In the genomic region with DNA sequence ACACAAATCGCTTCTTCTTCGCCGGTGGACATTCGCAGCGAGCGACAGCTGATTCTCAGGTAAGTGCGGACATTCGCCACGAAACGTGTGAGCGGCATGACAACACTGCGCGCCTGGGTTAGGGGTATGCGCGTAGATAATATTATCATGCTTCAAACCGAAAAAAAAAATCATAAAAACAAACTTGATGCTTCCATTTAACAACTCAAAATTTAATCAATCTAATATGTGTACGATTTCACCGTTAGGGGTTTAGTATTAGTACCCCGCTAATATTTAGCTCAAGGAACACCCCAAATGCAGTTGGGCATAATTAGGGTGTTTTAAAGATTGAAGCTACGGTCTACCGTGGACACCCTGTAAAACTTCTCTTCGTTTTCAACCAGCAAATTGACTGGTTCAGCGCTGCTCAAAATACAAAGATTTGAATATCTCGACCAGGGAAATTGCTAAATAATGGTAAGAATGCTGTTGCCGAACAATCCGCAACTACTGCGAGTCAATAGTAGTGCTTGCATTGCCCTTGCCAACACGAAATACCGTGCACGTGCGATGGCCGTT, we compare ENCODE assay signal across 5 fruit fly cellular contexts.
A peak's percentile ranks its signal among the peaks of the same experiment; 100 is the strongest.
TF ChIP-seq lines count a peak whose summit lies in the region.

Gene CG17271 (minus strand): TSS at position 34 of the 561 bp plus-strand sequence.
Gene RpS20 (plus strand): TSS at position 367 of the 561 bp plus-strand sequence.

TF ChIP-seq in whole organism, adult, 20 proteins besides CTCF, POLR2A, EP300 and RAD21 (continued from another document):
- TF ChIP-seq tj (GFP tag; optimal IDR thresholded peaks at IDR 0.05; lab: Kevin White, UChicago), result peak; percentile 75
- TF ChIP-seq CG12768 (GFP tag; optimal IDR thresholded peaks at IDR 0.05; lab: Kevin White, UChicago), result peak; percentile 89
- TF ChIP-seq Mnt (GFP tag; optimal IDR thresholded peaks at IDR 0.05; lab: Kevin White, UChicago), result peak; percentile 95
- TF ChIP-seq Crg-1 (GFP tag; optimal IDR thresholded peaks at IDR 0.05; lab: Kevin White, UChicago), result peak; percentile 79

TF ChIP-seq in whole organism, embryonic, 481 proteins besides CTCF, POLR2A, EP300 and RAD21 (continued from another document and continues in another):
- TF ChIP-seq CG14860 (GFP tag; IDR thresholded peaks at IDR 0.05; lab: Robert Waterston, UW; ENCODE audit: partially characterized antibody), result no peak
- TF ChIP-seq sens (GFP tag; lab: Kevin White, UChicago), result peak; percentile 99
- TF ChIP-seq gcm (GFP tag; optimal IDR thresholded peaks at IDR 0.05; lab: Kevin White, UChicago), result peak; percentile 87
- TF ChIP-seq gfzf (GFP tag; optimal IDR thresholded peaks at IDR 0.05; lab: Kevin White, UChicago), result peak; percentile 93
- peak; percentile 89 for TF ChIP-seq CG34422 (GFP tag; IDR thresholded peaks at IDR 0.05; lab: Robert Waterston, UW)
- TF ChIP-seq stwl (tag; optimal IDR thresholded peaks at IDR 0.05; lab: Kevin White, UChicago), result peak; percentile 68
- peak; percentile 76 for TF ChIP-seq BtbVII (GFP tag; optimal IDR thresholded peaks at IDR 0.05; lab: Kevin White, UChicago)
- peak; percentile 91 for TF ChIP-seq pb (GFP tag; optimal IDR thresholded peaks at IDR 0.05; lab: Kevin White, UChicago)
- TF ChIP-seq CG11560 (tag; IDR thresholded peaks at IDR 0.05; lab: Robert Waterston, UW), result peak; percentile 78
- peak; percentile 86 for TF ChIP-seq ranshi (GFP tag; IDR thresholded peaks at IDR 0.05; lab: Robert Waterston, UW)
- peak; percentile 89 to 95 for TF ChIP-seq chif (GFP tag; optimal IDR thresholded peaks at IDR 0.05; lab: Kevin White, UChicago)
- no peak for TF ChIP-seq sqz (GFP tag; optimal IDR thresholded peaks at IDR 0.05; lab: Kevin White, UChicago)
- peak; percentile 52 for TF ChIP-seq CG31365 (tag; optimal IDR thresholded peaks at IDR 0.05; lab: Kevin White, UChicago)
- no peak for TF ChIP-seq usp (GFP tag; optimal IDR thresholded peaks at IDR 0.05; lab: Kevin White, UChicago)
- TF ChIP-seq Hr51 (GFP tag; optimal IDR thresholded peaks at IDR 0.05; lab: Kevin White, UChicago), result peak; percentile 85 to 92
- peak; percentile 50 for TF ChIP-seq sens-2 (GFP tag; IDR thresholded peaks at IDR 0.05; lab: Robert Waterston, UW)
- TF ChIP-seq CG31441 (GFP tag; IDR thresholded peaks at IDR 0.05; lab: Robert Waterston, UW), result peak; percentile 87
- TF ChIP-seq vnd (GFP tag; IDR thresholded peaks at IDR 0.05; lab: Robert Waterston, UW; ENCODE audit: partially characterized antibody), result no peak
- TF ChIP-seq Hr78 (GFP tag; optimal IDR thresholded peaks at IDR 0.05; lab: Kevin White, UChicago), result no peak
- TF ChIP-seq chinmo (GFP tag; IDR thresholded peaks at IDR 0.05; lab: Robert Waterston, UW; ENCODE audit: partially characterized antibody), result 0 out of 4 replicates have a peak, but pooled peaks have one; percentile 35
- peak; percentile 96 for TF ChIP-seq row (GFP tag; IDR thresholded peaks at IDR 0.05; lab: Robert Waterston, UW)
- TF ChIP-seq esg (GFP tag; conservative IDR thresholded peaks at IDR 0.05; lab: Robert Waterston, UW), result peak; percentile 90
- TF ChIP-seq pita (GFP tag; optimal IDR thresholded peaks at IDR 0.05; lab: Kevin White, UChicago), result no peak
- TF ChIP-seq scrt (GFP tag; optimal IDR thresholded peaks at IDR 0.05; lab: Kevin White, UChicago), result peak; percentile 69
- peak; percentile 90 for TF ChIP-seq sug (tag; optimal IDR thresholded peaks at IDR 0.05; lab: Kevin White, UChicago)
- TF ChIP-seq Hmx (GFP tag; optimal IDR thresholded peaks at IDR 0.05; lab: Kevin White, UChicago), result peak; percentile 75
- peak; percentile 68 for TF ChIP-seq CG11723 (GFP tag; optimal IDR thresholded peaks at IDR 0.05; lab: Kevin White, UChicago)
- TF ChIP-seq Fer1 (GFP tag; optimal IDR thresholded peaks at IDR 0.05; lab: Kevin White, UChicago), result peak; percentile 90
- TF ChIP-seq CG14050 (GFP tag; IDR thresholded peaks at IDR 0.05; lab: Robert Waterston, UW), result peak; percentile 85

TF ChIP-seq in whole organism, prepupa, 60 proteins besides CTCF, POLR2A, EP300 and RAD21 (continued from another document and continues in another):
- TF ChIP-seq CG16779 (tag; optimal IDR thresholded peaks at IDR 0.05; lab: Kevin White, UChicago), result peak; percentile 31
- TF ChIP-seq CG8319 (GFP tag; optimal IDR thresholded peaks at IDR 0.05; lab: Kevin White, UChicago), result peak; percentile 84
- TF ChIP-seq Met (GFP tag; optimal IDR thresholded peaks at IDR 0.05; lab: Kevin White, UChicago), result peak; percentile 90
- peak; percentile 88 for TF ChIP-seq Ets21C (GFP tag; optimal IDR thresholded peaks at IDR 0.05; lab: Kevin White, UChicago)
- no peak for TF ChIP-seq Smox (GFP tag; optimal IDR thresholded peaks at IDR 0.05; lab: Kevin White, UChicago)
- peak; percentile 79 for TF ChIP-seq CG7368 (GFP tag; optimal IDR thresholded peaks at IDR 0.05; lab: Kevin White, UChicago)
- peak; percentile 68 to 72 for TF ChIP-seq ss (GFP tag; optimal IDR thresholded peaks at IDR 0.05; lab: Kevin White, UChicago)
- TF ChIP-seq CG3032 (tag; optimal IDR thresholded peaks at IDR 0.05; lab: Kevin White, UChicago), result peak; percentile 77
- peak; percentile 93 for TF ChIP-seq CG31627 (GFP tag; optimal IDR thresholded peaks at IDR 0.05; lab: Kevin White, UChicago)
- TF ChIP-seq Blimp-1 (GFP tag; optimal IDR thresholded peaks at IDR 0.05; lab: Kevin White, UChicago), result no peak
- TF ChIP-seq lz (GFP tag; optimal IDR thresholded peaks at IDR 0.05; lab: Kevin White, UChicago), result peak; percentile 87
- peak; percentile 90 for TF ChIP-seq OdsH (GFP tag; optimal IDR thresholded peaks at IDR 0.05; lab: Kevin White, UChicago)
- TF ChIP-seq spab (GFP tag; optimal IDR thresholded peaks at IDR 0.05; lab: Kevin White, UChicago), result no peak
- TF ChIP-seq CG10669 (GFP tag; optimal IDR thresholded peaks at IDR 0.05; lab: Kevin White, UChicago), result peak; percentile 58
- peak; percentile 85 for TF ChIP-seq CG3919 (GFP tag; optimal IDR thresholded peaks at IDR 0.05; lab: Kevin White, UChicago)
- TF ChIP-seq CG6808 (GFP tag; optimal IDR thresholded peaks at IDR 0.05; lab: Kevin White, UChicago), result peak; percentile 63
- TF ChIP-seq vri (GFP tag; optimal IDR thresholded peaks at IDR 0.05; lab: Kevin White, UChicago), result no peak
- peak; percentile 83; the same call in 1 of the 2 replicates for TF ChIP-seq CG11294 (GFP tag; IDR thresholded peaks at IDR 0.05; lab: Robert Waterston, UW)
- peak; percentile 70 for TF ChIP-seq fd85E (GFP tag; optimal IDR thresholded peaks at IDR 0.05; lab: Kevin White, UChicago)
- peak; percentile 90 for TF ChIP-seq Eip78C (GFP tag; lab: Kevin White, UChicago)
- TF ChIP-seq fkh (GFP tag; optimal IDR thresholded peaks at IDR 0.05; lab: Kevin White, UChicago), result no peak
- TF ChIP-seq acj6 (GFP tag; optimal IDR thresholded peaks at IDR 0.05; lab: Kevin White, UChicago), result peak; percentile 92
- TF ChIP-seq pdm3 (GFP tag; optimal IDR thresholded peaks at IDR 0.05; lab: Kevin White, UChicago), result peak; percentile 91
- TF ChIP-seq cyc (GFP tag; optimal IDR thresholded peaks at IDR 0.05; lab: Kevin White, UChicago), result peak; percentile 87
- TF ChIP-seq CG6163 (GFP tag; IDR thresholded peaks at IDR 0.05; lab: Robert Waterston, UW), result peak; percentile 90
- peak; percentile 75 for TF ChIP-seq CG1621 (tag; optimal IDR thresholded peaks at IDR 0.05; lab: Kevin White, UChicago)
- TF ChIP-seq eg (GFP tag; IDR thresholded peaks at IDR 0.05; lab: Robert Waterston, UW), result peak; percentile 91; the same call in 2 of the 3 replicates
- TF ChIP-seq dac (GFP tag; optimal IDR thresholded peaks at IDR 0.05; lab: Kevin White, UChicago), result peak; percentile 80
- no peak for TF ChIP-seq fd59A (GFP tag; optimal IDR thresholded peaks at IDR 0.05; lab: Kevin White, UChicago)
- peak; percentile 32 for TF ChIP-seq Eip93F (GFP tag; optimal IDR thresholded peaks at IDR 0.05; lab: Kevin White, UChicago)
- no peak for TF ChIP-seq CG32006 (GFP tag; optimal IDR thresholded peaks at IDR 0.05; lab: Kevin White, UChicago)

TF ChIP-seq in whole organism, pupa, 21 proteins besides CTCF, POLR2A, EP300 and RAD21 (continued from another document):
- no peak for TF ChIP-seq D1 (tag; optimal IDR thresholded peaks at IDR 0.05; lab: Kevin White, UChicago)
- TF ChIP-seq Pif1A (GFP tag; optimal IDR thresholded peaks at IDR 0.05; lab: Kevin White, UChicago), result no peak

TF ChIP-seq in whole organism, wandering third instar larva, 38 proteins besides CTCF, POLR2A, EP300 and RAD21 (continued from another document):
- peak; percentile 91 for TF ChIP-seq fru (GFP tag; optimal IDR thresholded peaks at IDR 0.05; lab: Kevin White, UChicago)
- peak; percentile 61 for TF ChIP-seq Myc (optimal IDR thresholded peaks at IDR 0.05; lab: Kevin White, UChicago)
- TF ChIP-seq woc (GFP tag; optimal IDR thresholded peaks at IDR 0.05; lab: Kevin White, UChicago), result peak; percentile 89
- no peak for TF ChIP-seq Dfd (GFP tag; optimal IDR thresholded peaks at IDR 0.05; lab: Kevin White, UChicago)
- no peak for TF ChIP-seq usp (GFP tag; optimal IDR thresholded peaks at IDR 0.05; lab: Kevin White, UChicago)
- peak; percentile 4 to 94 for TF ChIP-seq foxo (GFP tag; optimal IDR thresholded peaks at IDR 0.05; lab: Kevin White, UChicago)
- TF ChIP-seq Abd-B (GFP tag; optimal IDR thresholded peaks at IDR 0.05; lab: Kevin White, UChicago), result no peak
- TF ChIP-seq pan (optimal IDR thresholded peaks at IDR 0.05; lab: Kevin White, UChicago), result no peak
- TF ChIP-seq jim (GFP tag; optimal IDR thresholded peaks at IDR 0.05; lab: Kevin White, UChicago), result peak; percentile 18
- peak; percentile 78 for TF ChIP-seq CG9705 (GFP tag; optimal IDR thresholded peaks at IDR 0.05; lab: Kevin White, UChicago)
- peak; percentile 89 for TF ChIP-seq Dif (GFP tag; optimal IDR thresholded peaks at IDR 0.05; lab: Kevin White, UChicago; ENCODE audit: partially characterized antibody)
- TF ChIP-seq OdsH (GFP tag; optimal IDR thresholded peaks at IDR 0.05; lab: Kevin White, UChicago), result peak; percentile 77
- peak; percentile 80 for TF ChIP-seq Sp1 (GFP tag; optimal IDR thresholded peaks at IDR 0.05; lab: Kevin White, UChicago)
- TF ChIP-seq lola (GFP tag; optimal IDR thresholded peaks at IDR 0.05; lab: Kevin White, UChicago), result no peak
- TF ChIP-seq h (GFP tag; optimal IDR thresholded peaks at IDR 0.05; lab: Kevin White, UChicago), result peak; percentile 92
- peak; percentile 87 for TF ChIP-seq br (GFP tag; optimal IDR thresholded peaks at IDR 0.05; lab: Kevin White, UChicago)
- peak; percentile 98 for TF ChIP-seq Vsx2 (GFP tag; optimal IDR thresholded peaks at IDR 0.05; lab: Kevin White, UChicago; ENCODE audit: partially characterized antibody)
- peak; percentile 78 for TF ChIP-seq CG32264 (GFP tag; optimal IDR thresholded peaks at IDR 0.05; lab: Kevin White, UChicago)
- peak; percentile 92 for TF ChIP-seq Hnf4 (GFP tag; optimal IDR thresholded peaks at IDR 0.05; lab: Kevin White, UChicago)
